Worm (Caenorhabditis elegans): ENCODE results near the gene R03D7.2.

Gene R03D7.2

DNA sequence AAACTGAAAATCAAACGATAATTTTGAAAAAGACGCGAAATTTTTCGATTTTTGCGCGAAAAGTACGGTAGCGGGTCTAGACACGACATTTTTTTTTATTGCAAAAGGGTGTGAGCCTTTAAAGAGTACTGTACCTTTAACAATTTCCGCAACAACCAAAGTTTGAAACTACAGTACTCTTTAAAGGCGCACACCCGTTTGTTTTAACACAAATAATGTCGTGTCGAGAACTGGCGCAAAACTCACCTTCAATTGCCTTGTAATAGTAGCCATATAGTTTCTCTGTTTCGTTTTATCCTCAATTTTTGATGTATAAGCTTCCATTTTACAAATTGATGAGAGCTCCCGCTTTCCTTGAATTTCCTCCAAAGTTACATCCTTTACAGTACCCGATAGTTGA lies 49.7 kb downstream of the R03D7.2 start:
- peak; percentile 91 for TF ChIP-seq aha-1 (tag)
- no peak for TF ChIP-seq nhr-237 (tag; optimal IDR thresholded peaks at IDR 0.05)

DNA sequence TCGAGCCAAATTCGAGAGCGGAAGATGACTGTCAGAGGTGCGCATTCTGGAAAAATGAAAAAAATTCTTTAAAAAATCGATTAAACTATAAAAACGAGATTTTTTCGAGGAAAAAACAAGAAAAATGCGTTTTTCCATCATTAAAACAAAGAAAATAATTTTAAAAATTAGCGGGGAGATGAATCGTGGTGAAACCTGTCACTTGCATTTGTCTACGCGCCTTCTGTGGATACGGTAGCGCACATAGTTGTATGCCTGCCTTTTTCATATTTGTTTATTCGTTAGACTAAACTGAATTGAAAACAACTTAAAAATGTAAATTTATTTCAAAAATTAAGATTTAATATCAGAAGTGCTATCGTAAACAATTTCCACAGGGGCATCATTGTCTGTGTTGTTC lies 50.6 kb downstream of the R03D7.2 start, which contains the start of gene egg-3:
TSS of gene egg-3 (minus strand) at position 46 of the 400 bp plus-strand sequence.
- TF ChIP-seq zip-2 (tag; optimal IDR thresholded peaks at IDR 0.05): no peak
- no peak for TF ChIP-seq hif-1 (tag; optimal IDR thresholded peaks at IDR 0.05)
- TF ChIP-seq arid-1 (GFP tag; conservative IDR thresholded peaks at IDR 0.05): no peak
- no peak for TF ChIP-seq tra-1 (GFP tag; IDR thresholded peaks at IDR 0.05)
- TF ChIP-seq madf-5 (GFP tag; IDR thresholded peaks at IDR 0.05): no peak
- peak; percentile 33 for TF ChIP-seq unc-130 (GFP tag; optimal IDR thresholded peaks at IDR 0.05)
